Fruit fly (Drosophila melanogaster) Kc167 (cell line): ENCODE results near the gene CG14435.

ENCODE experiments used
- h ChIP-seq: fragments of >200 bp; optimal IDR thresholded peaks from 3 replicates; lab custom pipeline; 2018; ENCODE audit warnings: missing external identifiers
- ttk ChIP-seq: sonication (Bioruptor generic); optimal IDR thresholded peaks from 2 replicates; lab custom pipeline; 2017; ENCODE audit warnings: missing external identifiers

dm6 chrX:6854563-6854962 is 10.8 kb upstream of the CG14435 start:
- TF ChIP-seq ttk (lab: Kevin White, UChicago) (no peak), h (lab: Kevin White, UChicago) (no peak)
